Worm (Caenorhabditis elegans): ENCODE data around the gene mig-17.
A peak's percentile ranks its signal among the peaks of the same experiment; 100 is the strongest.

mig-17 gene

ce11 chrV:11443503-11443902 lies 3.0 kb upstream of the mig-17 start, which contains the start of gene F57B7.2:
F57B7.2 (minus strand) TSS chrV:11443603.
- peak; percentile 6 for TF ChIP-seq unc-62 (GFP tag; optimal IDR thresholded peaks at IDR 0.05)
- peak; percentile 16 for TF ChIP-seq nfya-1 (tag; optimal IDR thresholded peaks at IDR 0.05; ENCODE audit: insufficient read depth)
- TF ChIP-seq elt-3 (tag; optimal IDR thresholded peaks at IDR 0.05), result no peak
- TF ChIP-seq nhr-77 (tag; optimal IDR thresholded peaks at IDR 0.05), result no peak
- TF ChIP-seq nhr-11 (tag; optimal IDR thresholded peaks at IDR 0.05), result no peak
- TF ChIP-seq ceh-16 (tag; optimal IDR thresholded peaks at IDR 0.05), result no peak
- TF ChIP-seq egl-27 (tag; optimal IDR thresholded peaks at IDR 0.05), result no peak
- no peak for TF ChIP-seq elt-2 (tag; optimal IDR thresholded peaks at IDR 0.05)

DNA sequence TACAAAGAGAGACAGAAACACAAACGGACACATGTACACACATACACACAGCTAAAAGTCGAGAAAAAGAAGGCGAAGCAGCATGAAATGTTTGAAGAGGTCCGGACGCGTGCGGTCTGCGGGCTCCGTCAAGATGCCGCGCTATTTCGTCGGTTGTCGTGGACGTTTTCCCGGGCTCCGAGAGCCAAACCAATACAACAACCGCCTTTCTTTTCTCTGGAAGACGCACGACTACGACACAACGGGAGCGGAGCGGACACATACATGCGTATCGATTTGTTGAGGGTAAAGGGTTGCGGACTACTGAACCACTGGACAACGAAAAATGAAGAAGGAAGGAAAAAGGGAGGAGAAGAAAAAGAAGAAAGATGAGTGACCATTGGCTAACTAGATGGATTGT lies 1.1 kb upstream of the mig-17 start:
- TF ChIP-seq unc-62 (GFP tag; optimal IDR thresholded peaks at IDR 0.05) (peak; percentile 52), daf-12 (tag; optimal IDR thresholded peaks at IDR 0.05) (no peak), lin-39 (tag; optimal IDR thresholded peaks at IDR 0.05) (peak; percentile 73), snpc-4 (tag; optimal IDR thresholded peaks at IDR 0.05) (peak; percentile 20), nhr-23 (tag; optimal IDR thresholded peaks at IDR 0.05) (no peak), mml-1 (tag; optimal IDR thresholded peaks at IDR 0.05) (no peak), egl-5 (tag; optimal IDR thresholded peaks at IDR 0.05) (peak; percentile 48), eor-1 (tag; optimal IDR thresholded peaks at IDR 0.05) (no peak), zag-1 (tag; optimal IDR thresholded peaks at IDR 0.05) (no peak), hmg-11 (tag; optimal IDR thresholded peaks at IDR 0.05) (peak; percentile 30), nhr-67 (tag; optimal IDR thresholded peaks at IDR 0.05) (no peak), ceh-28 (tag; optimal IDR thresholded peaks at IDR 0.05) (peak; percentile 28), aly-2 (tag; optimal IDR thresholded peaks at IDR 0.05) (no peak), nfya-1 (tag; optimal IDR thresholded peaks at IDR 0.05; ENCODE audit: insufficient read depth) (peak; percentile 86), pqm-1 (tag; optimal IDR thresholded peaks at IDR 0.05) (no peak)

- TF ChIP-seq nhr-23 (tag; optimal IDR thresholded peaks at IDR 0.05) (no peak), daf-12 (tag; optimal IDR thresholded peaks at IDR 0.05) (no peak), sea-2 (GFP tag; optimal IDR thresholded peaks at IDR 0.05) (no peak), lin-39 (tag; optimal IDR thresholded peaks at IDR 0.05) (no peak)
These were observed 2.9 kb downstream of the mig-17 start for ce11 chrV:11449404-11449803.

DNA sequence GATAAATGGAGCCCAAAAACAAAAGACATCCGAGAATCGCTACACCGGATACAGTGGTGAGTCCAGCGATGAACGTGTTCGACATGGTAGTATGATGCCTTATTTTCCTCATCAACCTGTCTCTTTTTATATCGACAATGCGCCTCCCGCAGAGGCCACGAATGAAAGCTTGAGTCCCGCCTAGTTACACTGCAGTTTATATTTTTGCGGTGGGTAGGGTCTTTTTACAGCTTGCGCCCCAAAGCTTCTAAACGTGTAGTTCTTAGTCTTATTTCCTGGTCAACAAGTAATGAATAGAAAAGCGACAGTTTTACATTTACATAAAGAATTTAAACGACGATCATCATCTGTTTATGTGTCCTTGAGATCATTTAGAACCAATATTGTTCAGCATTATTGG lies 3.8 kb downstream of the mig-17 start, which contains the start of gene col-156:
TSS of gene col-156 (minus strand) at position 101 of the 400 bp plus-strand sequence.
- TF ChIP-seq nhr-77 (tag; optimal IDR thresholded peaks at IDR 0.05), result no peak
- no peak for TF ChIP-seq elt-3 (tag; optimal IDR thresholded peaks at IDR 0.05)
- TF ChIP-seq ceh-9 (tag; optimal IDR thresholded peaks at IDR 0.05), result no peak
- TF ChIP-seq nhr-43 (tag; optimal IDR thresholded peaks at IDR 0.05; ENCODE audit: poor library complexity, severe bottlenecking), result no peak
- no peak for TF ChIP-seq eor-1 (tag; optimal IDR thresholded peaks at IDR 0.05)
- no peak for TF ChIP-seq ceh-16 (tag; optimal IDR thresholded peaks at IDR 0.05)
- no peak for TF ChIP-seq nhr-12 (tag; optimal IDR thresholded peaks at IDR 0.05)
- TF ChIP-seq zag-1 (tag; optimal IDR thresholded peaks at IDR 0.05), result no peak
- no peak for TF ChIP-seq nfya-1 (tag; optimal IDR thresholded peaks at IDR 0.05; ENCODE audit: insufficient read depth)

DNA sequence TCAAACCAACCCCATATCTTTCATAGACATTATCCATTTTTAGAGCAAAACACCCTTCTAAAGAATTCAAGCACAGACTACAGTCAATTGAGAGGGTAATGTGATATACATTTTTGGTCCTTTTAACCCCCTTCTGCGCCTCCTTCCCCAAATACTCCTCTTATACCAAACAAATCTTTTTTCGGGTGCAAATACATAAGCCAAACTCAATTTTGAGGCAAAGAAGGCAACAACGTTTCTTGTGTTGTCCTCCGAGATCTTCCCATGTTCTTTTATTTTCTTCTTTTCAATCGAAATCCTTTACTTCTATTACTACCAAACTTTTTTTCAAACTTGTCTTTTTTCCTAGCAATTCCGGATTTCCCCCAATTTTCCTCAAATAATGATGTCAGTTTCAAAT lies 8.4 kb downstream of the mig-17 start:
- TF ChIP-seq ceh-82 (tag; optimal IDR thresholded peaks at IDR 0.05) (no peak), nhr-77 (tag; optimal IDR thresholded peaks at IDR 0.05) (no peak), pqm-1 (tag; optimal IDR thresholded peaks at IDR 0.05) (no peak), ceh-9 (tag; optimal IDR thresholded peaks at IDR 0.05) (no peak), R02D3.7 (tag; optimal IDR thresholded peaks at IDR 0.05) (no peak), lin-15B (tag; optimal IDR thresholded peaks at IDR 0.05) (no peak), skn-1 (tag; optimal IDR thresholded peaks at IDR 0.05) (no peak), fos-1 (tag; optimal IDR thresholded peaks at IDR 0.05) (no peak), mml-1 (tag; optimal IDR thresholded peaks at IDR 0.05) (no peak), nhr-43 (tag; optimal IDR thresholded peaks at IDR 0.05; ENCODE audit: poor library complexity, severe bottlenecking) (no peak)

- no peak for TF ChIP-seq elt-3 (tag; optimal IDR thresholded peaks at IDR 0.05)
- no peak for TF ChIP-seq nhr-77 (tag; optimal IDR thresholded peaks at IDR 0.05)
- no peak for TF ChIP-seq nhr-67 (tag; optimal IDR thresholded peaks at IDR 0.05)
- no peak for TF ChIP-seq pqm-1 (tag; optimal IDR thresholded peaks at IDR 0.05)
These were observed 12.8 kb downstream of the mig-17 start, which contains the start of gene T11F9.1 for ce11 chrV:11459255-11459654. T11F9.1 (plus strand) TSS chrV:11459555.
